Worm (Caenorhabditis elegans) whole organism, L4 larva: ENCODE data around the gene mlc-7.

ENCODE experiments used
- D1046.2 ChIP-seq: fragments of 200-800 bp; sonication (Bioruptor generic); IDR thresholded peaks from 2 replicates; pipeline ENCODE4 v1.3.6; 2022; ENCODE audit warnings: missing genetic modification characterization, missing compliant biosample characterization
- F10B5.3 ChIP-seq: sonication (generic microtip); optimal IDR thresholded peaks from 2 replicates; lab custom pipeline; 2016; ENCODE audit warnings: mild to moderate bottlenecking, missing genetic modification characterization, missing compliant biosample characterization
- F37D6.2 ChIP-seq: sonication (generic microtip); optimal IDR thresholded peaks from 2 replicates; lab custom pipeline; 2016; ENCODE audit warnings: mild to moderate bottlenecking, missing genetic modification characterization, missing compliant biosample characterization
- R02D3.7 ChIP-seq: fragments of 150-350 bp; sonication (generic microtip); optimal IDR thresholded peaks from 3 replicates; lab custom pipeline; 2014; ENCODE audit warnings: missing biosample characterization, missing genetic modification characterization
- ZK546.5 ChIP-seq, 2 experiments: sonication (generic microtip); optimal IDR thresholded peaks; 2 replicates each; lab custom pipeline; 2017; ENCODE audit warnings: missing biosample characterization in 2 of 2, missing genetic modification characterization in 2 of 2
- aha-1 ChIP-seq: fragments of 150-350 bp; peaks from one replicate; lab custom pipeline; 2014; ENCODE audit warnings: missing biosample characterization, missing genetic modification characterization
- ama-1 ChIP-seq: fragments of 150-350 bp; optimal IDR thresholded peaks from 2 replicates; lab custom pipeline; 2014; ENCODE audit warnings: inconsistent platforms, mixed read lengths
- arid-1 ChIP-seq: fragments of 200-800 bp; sonication (Bioruptor generic); conservative IDR thresholded peaks from 2 replicates; pipeline ENCODE4 v1.3.6; 2022; ENCODE audit warnings: missing genetic modification reagents, missing genetic modification characterization, missing compliant biosample characterization
- ceh-28 ChIP-seq: fragments of 150-350 bp; optimal IDR thresholded peaks from 2 replicates; lab custom pipeline; 2014; ENCODE audit warnings: missing biosample characterization, missing genetic modification reagents, missing genetic modification characterization
- ceh-44 ChIP-seq: fragments of 200-800 bp; sonication (Bioruptor generic); IDR thresholded peaks from 2 replicates; pipeline ENCODE4 v1.3.6; 2022; ENCODE audit warnings: missing genetic modification reagents, missing genetic modification characterization, missing compliant biosample characterization
- ceh-62 ChIP-seq: sonication (generic microtip); optimal IDR thresholded peaks from 2 replicates; lab custom pipeline; 2017; ENCODE audit warnings: missing biosample characterization, missing genetic modification characterization
- ceh-82 ChIP-seq: sonication (generic microtip); optimal IDR thresholded peaks from 2 replicates; lab custom pipeline; 2017; ENCODE audit warnings: missing biosample characterization, missing genetic modification characterization
- daf-12 ChIP-seq: fragments of 150-350 bp; optimal IDR thresholded peaks from 2 replicates; lab custom pipeline; 2014; ENCODE audit warnings: missing biosample characterization, missing genetic modification reagents, missing genetic modification characterization
- daf-16 ChIP-seq, 3 experiments: sonication (generic microtip); optimal IDR thresholded peaks; 2 replicates each; lab custom pipeline; 2016 to 2017; ENCODE audit warnings: missing genetic modification characterization in 3 of 3, missing genetic modification reagents in 3 of 3, mild to moderate bottlenecking in 2 of 3, missing compliant biosample characterization in 2 of 3, missing biosample characterization in 1 of 3, moderate library complexity in 1 of 3
- daf-8 ChIP-seq: fragments of 200-800 bp; sonication (Bioruptor generic); IDR thresholded peaks from 2 replicates; pipeline ENCODE4 v1.3.6; 2022; ENCODE audit warnings: missing genetic modification characterization, missing compliant biosample characterization
- dpl-1 ChIP-seq: fragments of 150-350 bp; optimal IDR thresholded peaks from 2 replicates; lab custom pipeline; 2014; ENCODE audit warnings: missing biosample characterization, missing genetic modification reagents, missing genetic modification characterization
- egl-43 ChIP-seq: fragments of 200-800 bp; sonication (Bioruptor generic); IDR thresholded peaks from 2 replicates; pipeline ENCODE4 v1.3.6; 2022; ENCODE audit warnings: missing genetic modification reagents, missing genetic modification characterization, missing compliant biosample characterization
- hlh-30 ChIP-seq: sonication (generic microtip); optimal IDR thresholded peaks from 2 replicates; lab custom pipeline; 2017; ENCODE audit warnings: antibody characterized with exemption, mild to moderate bottlenecking, missing genetic modification characterization, missing compliant biosample characterization; ENCODE audit not compliant: insufficient read depth
- hmg-1.1 ChIP-seq: fragments of 200-800 bp; sonication (Bioruptor generic); IDR thresholded peaks from 2 replicates; pipeline ENCODE4 v1.3.6; 2022; ENCODE audit warnings: missing genetic modification reagents, missing genetic modification characterization, missing compliant biosample characterization
- lin-1 ChIP-seq: fragments of 200-800 bp; sonication (Bioruptor generic); IDR thresholded peaks from 2 replicates; pipeline ENCODE4 v1.3.6; 2022; ENCODE audit warnings: missing genetic modification reagents, missing genetic modification characterization, missing compliant biosample characterization
- lin-13 ChIP-seq: fragments of 150-350 bp; optimal IDR thresholded peaks from 2 replicates; lab custom pipeline; 2014; ENCODE audit warnings: missing biosample characterization, missing genetic modification reagents, missing genetic modification characterization
- mdt-29 ChIP-seq: fragments of 200-800 bp; sonication (Bioruptor generic); IDR thresholded peaks from 2 replicates; pipeline ENCODE4 v1.3.6; 2022; ENCODE audit warnings: missing genetic modification reagents, missing genetic modification characterization, missing compliant biosample characterization
- mep-1 ChIP-seq: fragments of 150-350 bp; sonication (generic microtip); optimal IDR thresholded peaks from 3 replicates; lab custom pipeline; 2014; ENCODE audit warnings: missing biosample characterization, missing genetic modification characterization
- mes-2 ChIP-seq: sonication (generic microtip); optimal IDR thresholded peaks from 2 replicates; lab custom pipeline; 2016; ENCODE audit warnings: missing genotype, mild to moderate bottlenecking, missing genetic modification characterization, missing compliant biosample characterization; ENCODE audit not compliant: poor library complexity, severe bottlenecking
- mxl-2 ChIP-seq: fragments of 200-800 bp; sonication (Bioruptor generic); conservative IDR thresholded peaks from 2 replicates; pipeline ENCODE4 v1.3.6; 2022; ENCODE audit warnings: missing genetic modification reagents, missing genetic modification characterization, missing compliant biosample characterization
- nhr-10 ChIP-seq: fragments of 150-350 bp; optimal IDR thresholded peaks from 2 replicates; lab custom pipeline; 2014; ENCODE audit warnings: missing biosample characterization, missing genetic modification characterization
- nhr-102 ChIP-seq: sonication (generic microtip); optimal IDR thresholded peaks from 2 replicates; lab custom pipeline; 2016; ENCODE audit warnings: mild to moderate bottlenecking, missing genetic modification characterization, moderate library complexity, missing compliant biosample characterization
- nhr-111 ChIP-seq: fragments of 200-800 bp; sonication (Bioruptor generic); optimal IDR thresholded peaks from 2 replicates; lab custom pipeline; 2018; ENCODE audit warnings: mild to moderate bottlenecking, missing genetic modification characterization, missing compliant biosample characterization
- nhr-237 ChIP-seq: sonication (generic microtip); optimal IDR thresholded peaks from 2 replicates; lab custom pipeline; 2017; ENCODE audit warnings: missing biosample characterization, missing genetic modification characterization
- nhr-41 ChIP-seq: fragments of 200-800 bp; sonication (Bioruptor generic); IDR thresholded peaks from 2 replicates; pipeline ENCODE4 v1.3.6; 2022; ENCODE audit warnings: missing genetic modification reagents, missing genetic modification characterization, missing compliant biosample characterization
- pha-4 ChIP-seq, 2 experiments: fragments of 150-350 bp in 1 of 2; fragments of 200-800 bp in 1 of 2; sonication (Bioruptor generic) in 1 of 2; IDR thresholded peaks in 1 of 2; optimal IDR thresholded peaks in 1 of 2; 2 replicates each; pipeline versions ENCODE4 v1.3.6 to Lab custom; 2014 to 2022; ENCODE audit warnings: missing genetic modification characterization in 2 of 2, missing genetic modification reagents in 2 of 2, missing biosample characterization in 1 of 2, missing compliant biosample characterization in 1 of 2
- php-3 ChIP-seq: fragments of 200-800 bp; sonication (Bioruptor generic); IDR thresholded peaks from 2 replicates; pipeline ENCODE4 v1.3.6; 2022; ENCODE audit warnings: missing genetic modification reagents, missing genetic modification characterization, missing compliant biosample characterization
- saeg-2 ChIP-seq: fragments of 200-800 bp; sonication (Bioruptor generic); IDR thresholded peaks from 2 replicates; pipeline ENCODE4 v1.3.6; 2022; ENCODE audit warnings: missing genetic modification reagents, missing genetic modification characterization, missing compliant biosample characterization
- sdz-12 ChIP-seq: fragments of 200-800 bp; sonication (Bioruptor generic); optimal IDR thresholded peaks from 2 replicates; lab custom pipeline; 2018; ENCODE audit warnings: mild to moderate bottlenecking, missing genetic modification characterization, missing compliant biosample characterization
- set-16 ChIP-seq: fragments of 200-800 bp; sonication (Bioruptor generic); IDR thresholded peaks from 2 replicates; pipeline ENCODE4 v1.3.6; 2022; ENCODE audit warnings: missing genetic modification reagents, missing genetic modification characterization, missing compliant biosample characterization
- skn-1 ChIP-seq: fragments of 150-350 bp; optimal IDR thresholded peaks from 2 replicates; lab custom pipeline; 2014; ENCODE audit warnings: missing biosample characterization, missing genetic modification characterization
- snpc-4 ChIP-seq: fragments of 150-350 bp; optimal IDR thresholded peaks from 2 replicates; lab custom pipeline; 2014; ENCODE audit warnings: missing biosample characterization, missing genetic modification characterization
- unc-39 ChIP-seq: sonication (generic microtip); optimal IDR thresholded peaks from 2 replicates; lab custom pipeline; 2017; ENCODE audit warnings: missing biosample characterization, missing genetic modification characterization
- vab-7 ChIP-seq: fragments of 200-800 bp; sonication (Bioruptor generic); IDR thresholded peaks from 2 replicates; pipeline ENCODE4 v1.3.6; 2022; ENCODE audit warnings: missing genetic modification reagents, missing genetic modification characterization, missing compliant biosample characterization
- zag-1 ChIP-seq: fragments of 150-350 bp; optimal IDR thresholded peaks from 2 replicates; lab custom pipeline; 2014; ENCODE audit warnings: missing biosample characterization, missing genetic modification characterization
- zfp-3 ChIP-seq: fragments of 200-800 bp; sonication (Bioruptor generic); conservative IDR thresholded peaks from 2 replicates; pipeline ENCODE4 v1.3.6; 2022; ENCODE audit warnings: missing genetic modification reagents, missing genetic modification characterization, missing compliant biosample characterization
- ztf-7 ChIP-seq: fragments of 150-350 bp; optimal IDR thresholded peaks from 2 replicates; lab custom pipeline; 2014; ENCODE audit warnings: missing biosample characterization, missing genetic modification characterization

Gene mlc-7

ce11 chrIII:13748312-13748711 lies 2.9 kb upstream of the mlc-7 start, which contains the start of gene K08E3.2:
TSS of gene K08E3.2 (minus strand) at chrIII:13748686.
- TF ChIP-seq nhr-237 (tag; lab: Kevin White, UChicago) = no peak
- TF ChIP-seq ztf-7 = no peak
- TF ChIP-seq sdz-12 (GFP tag; lab: Kevin White, UChicago) = no peak
- TF ChIP-seq nhr-41 (GFP tag; lab: Robert Waterston, UW) = no peak
- peak; percentile 77 for TF ChIP-seq set-16 (GFP tag; lab: Robert Waterston, UW)
- TF ChIP-seq hmg-1.1 (GFP tag; lab: Robert Waterston, UW) = 0 out of 2 replicates have a peak, but pooled peaks have one; percentile 28
- TF ChIP-seq mdt-29 (GFP tag; lab: Robert Waterston, UW) = no peak
- TF ChIP-seq pha-4 (GFP tag; IDR thresholded peaks at IDR 0.05; lab: Robert Waterston, UW) = 0 out of 2 replicates have a peak, but pooled peaks have one; percentile 47
- no peak for TF ChIP-seq pha-4 (tag; optimal IDR thresholded peaks at IDR 0.05; lab: Kevin White, UChicago)
- TF ChIP-seq ceh-82 (tag; lab: Kevin White, UChicago) = no peak
- peak; percentile 15 for TF ChIP-seq aha-1 (tag; lab: Kevin White, UChicago)

- TF ChIP-seq F10B5.3 = no peak
- TF ChIP-seq set-16 (GFP tag; lab: Robert Waterston, UW) = no peak
- TF ChIP-seq dpl-1 (GFP tag; lab: Kevin White, UChicago) = no peak
- TF ChIP-seq aha-1 (tag; lab: Kevin White, UChicago) = peak; percentile 44
- TF ChIP-seq saeg-2 = no peak
- no peak for TF ChIP-seq hmg-1.1 (GFP tag; lab: Robert Waterston, UW)
- TF ChIP-seq daf-8 = no peak
- no peak for TF ChIP-seq ZK546.5 (tag; optimal IDR thresholded peaks at IDR 0.05; lab: Kevin White, UChicago)
Measured at ce11 chrIII:13755689-13756088, 4.4 kb downstream of the mlc-7 start, which contains the start of gene toca-2. TSS of gene toca-2 (plus strand) at chrIII:13755896.

- peak; percentile 69 for TF ChIP-seq set-16 (GFP tag; lab: Robert Waterston, UW)
- TF ChIP-seq mes-2 (tag; lab: Kevin White, UChicago) = no peak
- no peak for TF ChIP-seq nhr-102 (tag; lab: Kevin White, UChicago)
- no peak for TF ChIP-seq hlh-30 (tag; lab: Kevin White, UChicago)
- TF ChIP-seq ceh-44 (GFP tag; lab: Robert Waterston, UW) = no peak
- peak; percentile 64 for TF ChIP-seq aha-1 (tag; lab: Kevin White, UChicago)
- TF ChIP-seq arid-1 (GFP tag; lab: Robert Waterston, UW) = no peak
- no peak for TF ChIP-seq D1046.2 (GFP tag; lab: Robert Waterston, UW)
- no peak for TF ChIP-seq php-3
- no peak for TF ChIP-seq sdz-12 (GFP tag; lab: Kevin White, UChicago)
- TF ChIP-seq vab-7 (GFP tag; lab: Robert Waterston, UW) = no peak
- no peak for TF ChIP-seq egl-43 (GFP tag; lab: Robert Waterston, UW)
- TF ChIP-seq daf-12 (tag; lab: Kevin White, UChicago) = no peak
- no peak for TF ChIP-seq R02D3.7 (tag; lab: Kevin White, UChicago)
Measured at ce11 chrIII:13759691-13760090, 8.4 kb downstream of the mlc-7 start.

ce11 chrIII:13761022-13761421 lies 9.8 kb downstream of the mlc-7 start:
- TF ChIP-seq set-16 (GFP tag; lab: Robert Waterston, UW) = peak; percentile 77
- TF ChIP-seq ceh-62 (tag; lab: Kevin White, UChicago) = no peak
- TF ChIP-seq zfp-3 (GFP tag; lab: Robert Waterston, UW) = 0 out of 2 replicates have a peak, but pooled peaks have one; percentile 17
- TF ChIP-seq zag-1 (tag; lab: Kevin White, UChicago) = no peak
- TF ChIP-seq mxl-2 = no peak
- no peak for TF ChIP-seq F37D6.2 (tag; lab: Kevin White, UChicago)
- TF ChIP-seq D1046.2 (GFP tag; lab: Robert Waterston, UW) = 0 out of 2 replicates have a peak, but pooled peaks have one; percentile 28
- TF ChIP-seq lin-1 (GFP tag; lab: Robert Waterston, UW) = no peak
- no peak for TF ChIP-seq ceh-28 (tag; lab: Kevin White, UChicago)
- no peak for TF ChIP-seq ama-1 (lab: Kevin White, UChicago)
- TF ChIP-seq daf-16 (GFP tag; optimal IDR thresholded peaks at IDR 0.05; lab: Kevin White, UChicago) = no peak
- TF ChIP-seq daf-16 (tag; optimal IDR thresholded peaks at IDR 0.05; lab: Kevin White, UChicago) = no peak
- TF ChIP-seq mdt-29 (GFP tag; lab: Robert Waterston, UW) = no peak
- no peak for TF ChIP-seq mep-1 (tag; lab: Kevin White, UChicago)
- no peak for TF ChIP-seq skn-1 (tag; lab: Kevin White, UChicago)
- TF ChIP-seq nhr-10 (tag; lab: Kevin White, UChicago) = no peak
- TF ChIP-seq lin-13 (GFP tag; lab: Kevin White, UChicago) = no peak
- TF ChIP-seq snpc-4 (tag; lab: Kevin White, UChicago) = no peak
- peak; percentile 77 for TF ChIP-seq aha-1 (tag; lab: Kevin White, UChicago)
- no peak for TF ChIP-seq nhr-111
- no peak for TF ChIP-seq nhr-102 (tag; lab: Kevin White, UChicago)
- no peak for TF ChIP-seq unc-39 (tag; lab: Kevin White, UChicago)
